Fruit fly (Drosophila melanogaster) whole organism, adult: ENCODE data around the gene CG17597.

Source experiments
- CG11617 ChIP-seq: fragments of 200-800 bp; sonication (Bioruptor generic); optimal IDR thresholded peaks from 2 replicates; lab custom pipeline; 2017; ENCODE audit warnings: mild to moderate bottlenecking, missing biosample characterization, missing genetic modification reagents, missing genetic modification characterization
- CG14711 ChIP-seq: fragments of 200-800 bp; sonication (Bioruptor generic); optimal IDR thresholded peaks from 2 replicates; lab custom pipeline; 2018; ENCODE audit warnings: missing biosample characterization, mild to moderate bottlenecking, missing genetic modification characterization, moderate library complexity
- CG1620 ChIP-seq: fragments of 200-800 bp; sonication (Bioruptor generic); optimal IDR thresholded peaks from 2 replicates; lab custom pipeline; 2016; ENCODE audit warnings: missing biosample characterization, missing genetic modification characterization
- CG33017 ChIP-seq: fragments of 200-800 bp; sonication (Bioruptor generic); optimal IDR thresholded peaks from 2 replicates; lab custom pipeline; 2018; ENCODE audit warnings: missing biosample characterization, mild to moderate bottlenecking, missing genetic modification characterization, moderate library complexity
- CG5204 ChIP-seq: fragments of 200-800 bp; sonication (Bioruptor generic); optimal IDR thresholded peaks from 2 replicates; lab custom pipeline; 2016; ENCODE audit warnings: missing biosample characterization, missing genetic modification characterization
- CG7045 ChIP-seq: fragments of 200-800 bp; sonication (Bioruptor generic); optimal IDR thresholded peaks from 2 replicates; lab custom pipeline; 2017; ENCODE audit warnings: missing biosample characterization, mild to moderate bottlenecking, missing genetic modification characterization
- Clk ChIP-seq: fragments of 200-800 bp; sonication (Bioruptor generic); optimal IDR thresholded peaks from 2 replicates; lab custom pipeline; 2017; ENCODE audit warnings: missing biosample characterization, missing genetic modification characterization
- Crg-1 ChIP-seq: fragments of 200-800 bp; sonication (Bioruptor generic); optimal IDR thresholded peaks from 2 replicates; lab custom pipeline; 2016; ENCODE audit warnings: missing biosample characterization, missing genetic modification characterization
- toe ChIP-seq: fragments of 200-800 bp; sonication (Bioruptor generic); optimal IDR thresholded peaks from 2 replicates; lab custom pipeline; 2016; ENCODE audit warnings: missing biosample characterization, missing genetic modification characterization

DNA sequence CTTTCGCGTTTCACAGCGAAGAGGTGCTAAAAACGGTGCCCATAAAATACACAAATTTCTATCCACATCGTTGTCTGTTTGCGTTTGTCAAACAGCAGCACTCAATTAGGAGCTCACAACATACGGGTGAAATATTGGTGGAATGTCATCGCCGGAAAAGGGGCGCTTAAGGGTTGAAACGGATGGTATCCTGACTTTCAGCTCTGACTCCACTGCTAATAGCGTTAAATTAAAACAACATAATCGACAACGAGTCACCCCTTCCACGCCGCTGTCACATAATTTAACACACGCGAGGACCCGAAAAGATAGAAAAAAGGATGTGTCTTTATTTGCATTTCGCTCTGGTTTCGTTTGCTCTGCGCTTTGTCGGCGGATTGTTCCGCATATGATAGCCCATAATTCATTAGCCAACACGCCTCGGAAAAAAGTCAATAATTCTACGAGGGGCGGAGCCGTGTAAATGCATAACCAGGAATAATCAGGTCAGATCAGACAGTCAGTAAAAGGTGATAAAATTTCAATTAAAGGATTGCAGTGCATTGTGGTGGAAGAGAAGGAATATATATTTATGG lies 45.8 kb downstream of the CG17597 start:
- TF ChIP-seq CG33017 (tag; lab: Kevin White, UChicago), result no peak
- no peak for TF ChIP-seq CG14711 (tag; lab: Kevin White, UChicago)
- no peak for TF ChIP-seq CG5204
- no peak for TF ChIP-seq Crg-1
- no peak for TF ChIP-seq CG1620
- TF ChIP-seq toe (GFP tag; lab: Kevin White, UChicago), result no peak
- no peak for TF ChIP-seq CG11617 (GFP tag; lab: Kevin White, UChicago)
- no peak for TF ChIP-seq Clk (GFP tag; lab: Kevin White, UChicago)
- no peak for TF ChIP-seq CG7045 (GFP tag; lab: Kevin White, UChicago)
